Worm (Caenorhabditis elegans): ENCODE results near the gene M04D8.7.

M04D8.7 gene

ce11 chrIII:10037150-10037549 lies at the start of gene M04D8.7:
M04D8.7 (plus strand) TSS chrIII:10037450.
- TF ChIP-seq him-1 (tag; optimal IDR thresholded peaks at IDR 0.05) (no peak), dao-5 (tag; optimal IDR thresholded peaks at IDR 0.05) (no peak), W03F9.2 (tag; optimal IDR thresholded peaks at IDR 0.05) (no peak)

DNA sequence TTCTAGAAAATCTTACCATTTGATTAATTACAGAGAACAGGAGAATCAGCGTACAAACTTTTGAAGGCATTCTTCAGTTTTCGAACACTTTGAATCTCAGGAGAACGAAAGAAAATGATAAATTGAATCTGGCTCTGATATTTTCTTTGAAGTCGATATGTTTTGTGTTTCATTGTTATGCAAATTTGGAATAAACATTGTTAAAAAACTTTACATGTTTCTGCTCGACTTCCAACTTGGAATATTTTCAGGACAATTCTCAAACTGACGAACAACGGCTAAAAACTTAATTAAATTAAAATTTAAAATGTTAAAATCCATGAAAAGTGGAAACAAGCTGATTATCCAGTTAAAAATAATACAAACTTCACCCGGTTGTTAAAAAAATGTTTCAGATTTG lies 48.9 kb upstream of the M04D8.7 start, which contains the start of gene C05B5.1:
C05B5.1 (minus strand) TSS at position 101 of the 400 bp plus-strand sequence.
- no peak for TF ChIP-seq him-1 (tag; optimal IDR thresholded peaks at IDR 0.05)
- no peak for TF ChIP-seq dao-5 (tag; optimal IDR thresholded peaks at IDR 0.05)
- TF ChIP-seq W03F9.2 (tag; optimal IDR thresholded peaks at IDR 0.05) = no peak

ce11 chrIII:9991324-9991723 lies 45.9 kb upstream of the M04D8.7 start:
- TF ChIP-seq W03F9.2 (tag; optimal IDR thresholded peaks at IDR 0.05) (no peak), dao-5 (tag; optimal IDR thresholded peaks at IDR 0.05) (no peak), him-1 (tag; optimal IDR thresholded peaks at IDR 0.05) (no peak)

DNA sequence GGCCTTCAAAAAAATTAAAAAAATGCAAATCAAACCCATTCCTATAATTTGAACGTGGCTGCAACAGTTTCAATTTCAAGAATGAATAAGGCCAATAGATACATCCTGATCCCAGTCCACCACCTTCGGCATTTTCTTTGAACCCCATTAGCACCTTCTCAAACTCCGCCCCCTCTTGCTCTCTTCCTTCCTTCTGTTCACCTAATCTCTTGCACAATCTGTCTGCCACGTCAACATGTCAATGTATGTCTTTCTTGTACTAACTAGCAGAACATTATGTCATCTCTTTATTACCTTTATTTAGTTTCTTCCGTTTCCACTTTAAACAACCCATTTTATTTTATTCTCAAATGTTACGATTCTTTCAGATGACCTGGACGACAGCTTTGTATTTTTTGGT lies 43.7 kb upstream of the M04D8.7 start, which contains the start of gene C05B5.4:
C05B5.4 (plus strand) TSS at position 351 of the 400 bp plus-strand sequence.
- TF ChIP-seq dao-5 (tag; optimal IDR thresholded peaks at IDR 0.05) (no peak), him-1 (tag; optimal IDR thresholded peaks at IDR 0.05) (no peak), W03F9.2 (tag; optimal IDR thresholded peaks at IDR 0.05) (no peak)

ce11 chrIII:9997890-9998289 lies 39.4 kb upstream of the M04D8.7 start, which contains the start of gene pqn-8:
pqn-8 (minus strand) TSS chrIII:9997990.
- TF ChIP-seq dao-5 (tag; optimal IDR thresholded peaks at IDR 0.05) (no peak), W03F9.2 (tag; optimal IDR thresholded peaks at IDR 0.05) (no peak), him-1 (tag; optimal IDR thresholded peaks at IDR 0.05) (no peak)

DNA sequence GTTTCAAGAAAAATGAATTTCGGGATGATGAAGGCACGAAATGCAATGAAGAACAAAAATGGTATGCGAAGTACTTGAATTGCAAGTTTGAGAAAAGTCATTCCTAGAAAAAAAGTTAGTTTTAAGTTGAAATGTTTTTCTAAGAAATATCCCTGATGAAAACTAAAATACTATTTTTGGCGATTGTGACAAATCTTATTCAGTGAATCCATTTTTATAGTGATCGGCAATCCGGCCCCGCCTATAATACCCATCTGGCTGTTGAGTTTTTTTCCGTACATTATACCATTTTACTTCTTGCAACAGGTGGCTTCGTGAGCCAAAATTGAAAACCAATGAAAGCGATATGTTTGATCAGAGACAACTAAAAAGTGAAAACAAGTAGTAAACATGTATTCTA lies 38.0 kb upstream of the M04D8.7 start, which contains the start of gene C05B5.17:
C05B5.17 (minus strand) TSS at position 101 of the 400 bp plus-strand sequence.
- TF ChIP-seq dao-5 (tag; optimal IDR thresholded peaks at IDR 0.05) = no peak
- TF ChIP-seq him-1 (tag; optimal IDR thresholded peaks at IDR 0.05) = no peak
- no peak for TF ChIP-seq W03F9.2 (tag; optimal IDR thresholded peaks at IDR 0.05)

DNA sequence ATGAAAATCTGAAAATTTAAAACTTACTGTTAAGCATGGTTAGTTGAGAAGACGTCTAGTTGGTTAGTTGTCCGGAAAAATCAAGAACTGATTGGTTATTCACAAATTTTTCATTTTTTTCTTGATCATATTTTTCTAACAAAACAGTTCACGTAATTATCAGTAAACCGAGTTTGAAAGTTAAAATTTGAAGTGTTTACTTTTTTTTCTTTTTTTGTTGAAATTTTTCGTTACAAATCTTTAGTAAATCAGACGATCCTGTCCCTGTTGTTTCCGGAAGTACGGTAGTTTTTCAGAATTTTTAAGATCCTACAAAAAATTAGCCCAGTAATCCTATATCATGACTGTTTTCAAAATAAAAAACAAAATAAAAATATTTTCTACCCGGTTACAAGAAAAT lies 36.8 kb upstream of the M04D8.7 start, which contains the start of gene C05B5.2:
C05B5.2 (minus strand) TSS at position 101 of the 400 bp plus-strand sequence.
- no peak for TF ChIP-seq dao-5 (tag; optimal IDR thresholded peaks at IDR 0.05)
- TF ChIP-seq him-1 (tag; optimal IDR thresholded peaks at IDR 0.05) = no peak
- no peak for TF ChIP-seq W03F9.2 (tag; optimal IDR thresholded peaks at IDR 0.05)

DNA sequence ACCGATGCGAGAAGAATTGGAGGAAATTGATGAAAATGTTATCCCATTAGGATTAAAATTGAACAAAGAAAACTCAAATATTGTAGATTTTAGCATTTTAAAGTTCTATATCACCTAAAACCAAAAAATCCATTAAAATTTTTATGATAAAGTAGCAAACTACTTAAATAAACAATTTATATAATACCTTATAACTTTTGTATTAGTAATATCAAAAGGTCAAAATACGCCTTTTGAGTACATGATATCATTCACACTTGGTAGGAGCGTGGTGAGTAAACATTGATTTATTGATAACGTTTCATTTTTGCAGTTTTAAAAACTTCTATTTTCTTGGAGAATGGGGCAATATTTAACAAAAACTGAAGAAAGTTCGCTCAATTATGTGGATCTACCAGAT lies 36.2 kb upstream of the M04D8.7 start, which contains the start of gene C05B5.5:
C05B5.5 (plus strand) TSS at position 301 of the 400 bp plus-strand sequence.
- TF ChIP-seq dao-5 (tag; optimal IDR thresholded peaks at IDR 0.05) = no peak
- TF ChIP-seq W03F9.2 (tag; optimal IDR thresholded peaks at IDR 0.05) = no peak
- TF ChIP-seq him-1 (tag; optimal IDR thresholded peaks at IDR 0.05) = no peak

DNA sequence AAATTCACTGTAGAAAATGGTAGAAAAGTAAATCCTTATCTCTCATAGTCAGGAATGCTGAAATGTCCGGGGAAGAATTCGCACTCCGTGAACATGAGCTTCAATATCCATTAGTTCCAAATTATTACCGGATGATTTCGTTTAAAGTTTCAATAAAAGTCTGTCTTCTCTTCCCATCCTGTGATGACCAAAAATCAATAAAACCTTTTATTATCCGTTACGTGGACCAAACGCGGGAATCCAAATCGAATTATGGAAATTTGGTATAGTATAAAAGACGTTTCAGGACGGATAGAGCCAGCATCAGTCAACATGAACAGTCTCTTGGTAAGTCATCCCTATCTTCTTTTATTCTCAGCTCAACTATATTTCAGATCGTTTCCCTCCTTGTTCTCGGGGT lies 33.0 kb upstream of the M04D8.7 start, which contains the start of gene C05B5.11:
C05B5.11 (plus strand) TSS at position 301 of the 400 bp plus-strand sequence.
- TF ChIP-seq him-1 (tag; optimal IDR thresholded peaks at IDR 0.05) (no peak), dao-5 (tag; optimal IDR thresholded peaks at IDR 0.05) (no peak), W03F9.2 (tag; optimal IDR thresholded peaks at IDR 0.05) (no peak)

ce11 chrIII:10006734-10007348 lies 30.4 kb upstream of the M04D8.7 start, which contains the start of gene C05B5.8:
C05B5.8 (minus strand) TSS chrIII:10006784.
- TF ChIP-seq W03F9.2 (tag; optimal IDR thresholded peaks at IDR 0.05) (no peak), dao-5 (tag; optimal IDR thresholded peaks at IDR 0.05) (no peak), him-1 (tag; optimal IDR thresholded peaks at IDR 0.05) (no peak)

ce11 chrIII:10010117-10010516 lies 27.1 kb upstream of the M04D8.7 start, which contains the start of gene fbxa-155:
fbxa-155 (minus strand) TSS chrIII:10010217.
- no peak for TF ChIP-seq W03F9.2 (tag; optimal IDR thresholded peaks at IDR 0.05)
- no peak for TF ChIP-seq dao-5 (tag; optimal IDR thresholded peaks at IDR 0.05)
- no peak for TF ChIP-seq him-1 (tag; optimal IDR thresholded peaks at IDR 0.05)

DNA sequence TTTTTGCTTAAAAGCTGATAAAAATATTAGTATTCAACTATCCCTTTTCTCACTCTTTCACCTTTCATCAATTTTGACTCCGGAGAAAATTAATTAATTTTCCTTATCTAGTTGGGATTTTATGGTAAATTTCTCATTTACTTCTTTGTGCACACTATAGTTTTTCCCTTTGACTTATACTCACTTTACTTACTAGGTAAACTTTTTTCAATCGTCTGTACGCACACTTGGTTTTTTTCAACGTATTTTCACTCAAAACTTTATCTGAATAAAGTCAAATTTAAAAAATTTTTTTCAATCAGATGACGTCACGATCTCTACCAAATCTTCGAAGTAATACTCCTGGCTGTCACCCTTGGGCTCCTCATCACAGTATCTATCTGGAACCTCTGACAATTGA lies 25.1 kb upstream of the M04D8.7 start, which contains the start of gene C05B5.16:
C05B5.16 (plus strand) TSS at position 301 of the 400 bp plus-strand sequence.
- TF ChIP-seq dao-5 (tag; optimal IDR thresholded peaks at IDR 0.05) = no peak

DNA sequence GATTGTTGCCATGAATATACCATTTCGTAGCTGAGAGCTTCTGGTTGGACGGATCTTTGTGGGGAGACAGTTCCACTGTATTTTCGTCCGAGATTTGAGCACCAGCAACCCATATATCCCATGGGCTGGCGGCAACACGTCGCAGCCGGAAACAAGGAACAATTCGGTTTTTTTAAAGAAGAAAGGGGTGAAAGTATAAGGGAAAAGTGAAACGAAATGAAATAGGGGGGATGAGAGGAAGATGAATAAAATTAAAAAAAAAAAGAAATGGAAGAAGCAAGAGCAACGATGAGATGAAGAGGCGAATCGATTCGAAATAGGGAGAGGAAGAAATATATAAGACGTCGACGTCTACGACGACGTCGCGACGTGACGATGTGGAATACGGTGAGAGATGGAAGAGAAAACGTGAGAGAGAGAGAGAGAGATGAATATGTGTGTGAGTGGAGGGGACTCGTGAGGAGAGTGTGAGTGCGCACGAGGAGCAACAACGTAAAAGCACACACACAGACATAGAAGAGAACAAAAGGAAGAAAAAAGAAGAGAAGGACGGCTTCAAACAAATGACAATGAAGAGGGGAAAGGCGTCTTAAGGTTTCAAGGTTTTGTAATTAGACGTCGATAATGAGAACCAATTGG lies 20.7 kb upstream of the M04D8.7 start, which contains the start of gene rgs-1:
rgs-1 (minus strand) TSS at position 146 of the 639 bp plus-strand sequence.
- TF ChIP-seq him-1 (tag; optimal IDR thresholded peaks at IDR 0.05) (peak; percentile 68), dao-5 (tag; optimal IDR thresholded peaks at IDR 0.05) (no peak), W03F9.2 (tag; optimal IDR thresholded peaks at IDR 0.05) (peak; percentile 82)

DNA sequence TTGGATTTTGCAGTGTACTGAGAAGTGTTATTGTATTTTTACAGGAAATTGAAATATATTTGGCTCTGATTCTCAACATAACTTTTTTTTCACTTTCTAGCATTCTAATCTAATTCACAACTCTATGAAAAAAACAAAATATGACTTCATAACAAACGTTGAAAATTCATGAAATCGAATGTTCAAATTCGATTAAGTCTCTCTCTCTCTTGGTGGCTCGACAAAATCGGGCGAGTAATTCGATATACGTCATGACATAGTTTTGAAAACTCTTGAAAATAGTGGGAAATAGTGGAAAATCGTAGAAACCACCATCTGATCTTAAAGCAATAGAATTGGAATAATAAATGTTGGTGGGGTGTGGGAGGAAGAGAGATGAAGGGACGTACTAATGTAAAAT lies 19.2 kb upstream of the M04D8.7 start:
- no peak for TF ChIP-seq dao-5 (tag; optimal IDR thresholded peaks at IDR 0.05)
- TF ChIP-seq W03F9.2 (tag; optimal IDR thresholded peaks at IDR 0.05) = no peak
- TF ChIP-seq him-1 (tag; optimal IDR thresholded peaks at IDR 0.05) = no peak
